Worm (Caenorhabditis elegans): ENCODE measurements around the gene T24F1.4.

ce11 chrII:11293433-11293832 lies 20.6 kb downstream of the T24F1.4 start, which contains the start of gene C47G2.4:
- TF ChIP-seq pqm-1 (tag; optimal IDR thresholded peaks at IDR 0.05): no peak
- no peak for TF ChIP-seq gmeb-2 (tag; optimal IDR thresholded peaks at IDR 0.05)
- no peak for TF ChIP-seq nhr-11 (tag; optimal IDR thresholded peaks at IDR 0.05)
- TF ChIP-seq pat-9 (tag; optimal IDR thresholded peaks at IDR 0.05): no peak
- no peak for TF ChIP-seq fkh-10 (GFP tag; optimal IDR thresholded peaks at IDR 0.05)
- no peak for TF ChIP-seq pha-4 (tag; optimal IDR thresholded peaks at IDR 0.05)
